Fruit fly (Drosophila melanogaster) whole organism, embryonic: ENCODE measurements around the gene CG4230.

ENCODE experiments used
- CG10565 ChIP-seq: fragments of 200-800 bp; sonication (Bioruptor generic); optimal IDR thresholded peaks from 3 replicates; lab custom pipeline; 2016; ENCODE audit warnings: missing biosample characterization, mild to moderate bottlenecking, missing genetic modification characterization
- CG11398 ChIP-seq: fragments of 200-800 bp; sonication (Bioruptor generic); optimal IDR thresholded peaks from 2 replicates; lab custom pipeline; 2016; ENCODE audit warnings: missing biosample characterization, missing genetic modification characterization
- CG11560 ChIP-seq: fragments of 200-800 bp; sonication (Bioruptor generic); IDR thresholded peaks from 3 replicates; pipeline ENCODE4 v1.3.6; 2022; ENCODE audit warnings: missing biosample characterization, missing genetic modification characterization
- CG11695 ChIP-seq: fragments of 200-800 bp; sonication (Bioruptor generic); IDR thresholded peaks from 3 replicates; pipeline ENCODE4 v1.3.6; 2022; ENCODE audit warnings: missing biosample characterization, missing genetic modification characterization
- CG9932 ChIP-seq: fragments of 200-800 bp; sonication (Bioruptor generic); IDR thresholded peaks from 2 replicates; pipeline ENCODE4 v1.3.6; 2022; ENCODE audit warnings: missing biosample characterization, missing genetic modification characterization
- CoRest ChIP-seq: fragments of 200-800 bp; sonication (Bioruptor generic); optimal IDR thresholded peaks from 3 replicates; lab custom pipeline; 2018; ENCODE audit warnings: missing biosample characterization, mild to moderate bottlenecking, missing genetic modification characterization, moderate library complexity
- D19A ChIP-seq: fragments of 200-800 bp; optimal IDR thresholded peaks from 3 replicates; lab custom pipeline; 2019; ENCODE audit warnings: missing biosample characterization, mild to moderate bottlenecking, missing genetic modification characterization, moderate library complexity
- Ptx1 ChIP-seq: fragments of 200-800 bp; sonication (Bioruptor generic); IDR thresholded peaks from 2 replicates; pipeline ENCODE4 v1.3.6; 2022; ENCODE audit warnings: missing biosample characterization, missing genetic modification characterization
- pzg ChIP-seq: fragments of 200-800 bp; sonication (Bioruptor generic); optimal IDR thresholded peaks from 3 replicates; lab custom pipeline; 2018; ENCODE audit warnings: missing biosample characterization, mild to moderate bottlenecking, missing genetic modification characterization, moderate library complexity

DNA sequence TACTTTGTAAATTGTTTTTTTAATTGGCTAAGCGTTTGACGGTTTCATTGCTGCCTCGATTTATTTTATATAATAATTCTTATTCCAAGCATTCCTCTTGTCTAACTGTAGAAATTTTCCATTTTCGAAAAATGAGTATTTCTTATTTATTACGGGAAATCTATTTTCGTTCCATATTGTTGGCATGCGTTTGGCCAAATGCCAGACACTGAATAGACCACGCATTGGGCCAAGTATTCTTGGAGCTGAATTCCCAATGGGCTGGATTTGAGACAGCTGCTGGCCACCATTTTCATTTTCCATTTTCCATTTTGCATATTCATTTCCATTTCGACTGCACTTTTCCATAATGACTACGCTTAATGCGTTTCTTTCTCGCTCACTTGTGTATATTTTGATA is 20.5 kb downstream of the CG4230 start:
- no peak for TF ChIP-seq Ptx1 (GFP tag; lab: Robert Waterston, UW)
- no peak for TF ChIP-seq CG10565 (GFP tag; lab: Kevin White, UChicago)
- TF ChIP-seq CG9932: no peak
- TF ChIP-seq pzg: no peak
- no peak for TF ChIP-seq D19A (tag; lab: Kevin White, UChicago)
- no peak for TF ChIP-seq CG11560
- TF ChIP-seq CG11695 (GFP tag; lab: Robert Waterston, UW): no peak
- TF ChIP-seq CG11398 (GFP tag; lab: Kevin White, UChicago): no peak
- TF ChIP-seq CoRest (tag; lab: Kevin White, UChicago): no peak
